Worm (Caenorhabditis elegans): ENCODE measurements around the gene K08F8.15.

The K08F8.15 gene

DNA sequence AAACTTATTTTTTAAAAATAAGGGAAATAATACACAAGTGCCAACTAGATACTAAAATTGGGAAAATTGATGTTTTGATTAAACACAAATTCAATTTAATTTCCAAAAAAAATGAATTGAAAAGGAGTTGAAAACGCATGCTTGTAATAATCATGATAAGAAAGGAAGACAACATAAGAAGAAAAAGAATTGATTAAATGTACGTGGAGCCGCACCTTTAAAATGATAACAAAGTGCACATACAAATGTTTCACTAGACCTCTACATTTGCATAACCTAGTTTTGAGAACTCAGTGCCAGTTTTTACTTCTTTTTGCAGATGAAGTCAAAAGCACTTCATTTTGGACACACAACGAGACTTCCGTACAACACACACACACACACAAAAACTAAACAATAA is 4.9 kb upstream of the K08F8.15 start:
- TF ChIP-seq tbx-37 (GFP tag; conservative IDR thresholded peaks at IDR 0.05) (no peak), hmg-4 (GFP tag; optimal IDR thresholded peaks at IDR 0.05) (no peak), tbx-11 (GFP tag; IDR thresholded peaks at IDR 0.05) (no peak), ceh-36 (tag; optimal IDR thresholded peaks at IDR 0.05) (no peak), hnd-1 (tag; optimal IDR thresholded peaks at IDR 0.05) (no peak), hmbx-1 (tag; optimal IDR thresholded peaks at IDR 0.05) (no peak), tra-4 (tag; optimal IDR thresholded peaks at IDR 0.05) (no peak), sea-1 (GFP tag; conservative IDR thresholded peaks at IDR 0.05) (no peak), ama-1 (optimal IDR thresholded peaks at IDR 0.05) (no peak), ets-7 (tag; optimal IDR thresholded peaks at IDR 0.05) (no peak), flt-1 (GFP tag; IDR thresholded peaks at IDR 0.05) (no peak), ceh-13 (GFP tag; optimal IDR thresholded peaks at IDR 0.05) (no peak), scrt-1 (GFP tag; IDR thresholded peaks at IDR 0.05) (no peak), F13C5.2 (tag; optimal IDR thresholded peaks at IDR 0.05) (no peak), aly-1 (tag; optimal IDR thresholded peaks at IDR 0.05) (no peak), B0310.2 (tag; optimal IDR thresholded peaks at IDR 0.05) (no peak), pes-1 (GFP tag; IDR thresholded peaks at IDR 0.05) (no peak)

DNA sequence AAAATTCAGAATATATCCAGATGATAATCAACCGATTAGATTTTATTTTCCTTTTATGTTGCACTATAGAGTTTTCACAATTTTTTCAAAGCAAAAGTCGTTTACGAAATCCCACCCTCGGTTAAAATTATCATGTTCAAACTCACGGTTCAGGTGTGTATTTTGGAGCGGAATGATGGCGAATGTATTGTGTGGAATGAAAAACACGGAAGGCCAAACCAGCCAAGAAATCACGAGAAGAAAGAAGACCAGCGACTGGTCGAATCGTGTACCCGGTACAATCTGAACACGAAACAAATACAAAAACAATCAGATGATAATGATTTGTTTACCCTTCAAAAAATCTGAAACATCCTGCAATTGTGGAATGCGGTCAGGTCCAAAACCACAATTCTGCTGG is 3.2 kb upstream of the K08F8.15 start:
- TF ChIP-seq aly-1 (tag; optimal IDR thresholded peaks at IDR 0.05) (no peak), hnd-1 (tag; optimal IDR thresholded peaks at IDR 0.05) (no peak), hmg-4 (GFP tag; optimal IDR thresholded peaks at IDR 0.05) (no peak), tra-4 (tag; optimal IDR thresholded peaks at IDR 0.05) (no peak), ceh-36 (tag; optimal IDR thresholded peaks at IDR 0.05) (no peak), hmbx-1 (tag; optimal IDR thresholded peaks at IDR 0.05) (no peak), tbx-37 (GFP tag; conservative IDR thresholded peaks at IDR 0.05) (no peak), ceh-13 (GFP tag; optimal IDR thresholded peaks at IDR 0.05) (no peak), ets-7 (tag; optimal IDR thresholded peaks at IDR 0.05) (no peak), B0310.2 (tag; optimal IDR thresholded peaks at IDR 0.05) (no peak), scrt-1 (GFP tag; IDR thresholded peaks at IDR 0.05) (no peak), pes-1 (GFP tag; IDR thresholded peaks at IDR 0.05) (no peak), flt-1 (GFP tag; IDR thresholded peaks at IDR 0.05) (no peak), tbx-11 (GFP tag; IDR thresholded peaks at IDR 0.05) (no peak), F13C5.2 (tag; optimal IDR thresholded peaks at IDR 0.05) (no peak), sea-1 (GFP tag; conservative IDR thresholded peaks at IDR 0.05) (no peak)

DNA sequence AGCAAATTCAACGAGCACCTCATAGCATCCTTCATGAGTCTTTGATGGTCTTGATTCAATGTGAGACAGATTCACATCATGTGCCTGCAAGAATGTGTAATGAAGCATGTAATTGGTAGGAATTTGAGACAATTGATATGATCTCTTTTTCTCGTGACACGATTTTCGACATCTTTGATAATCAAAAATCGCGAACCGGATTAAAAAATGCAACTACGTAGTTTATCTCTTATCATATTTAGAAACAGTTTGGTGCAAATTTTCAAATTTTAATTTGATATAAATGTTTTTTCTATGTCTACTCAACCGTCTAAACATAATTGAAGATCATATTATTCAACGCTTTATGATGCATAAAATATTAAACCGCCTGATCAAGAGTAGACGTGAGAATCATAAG is 2.3 kb upstream of the K08F8.15 start:
- TF ChIP-seq tbx-37 (GFP tag; conservative IDR thresholded peaks at IDR 0.05) (no peak), tra-4 (tag; optimal IDR thresholded peaks at IDR 0.05) (no peak), sea-1 (GFP tag; conservative IDR thresholded peaks at IDR 0.05) (no peak), hnd-1 (tag; optimal IDR thresholded peaks at IDR 0.05) (no peak), hmg-4 (GFP tag; optimal IDR thresholded peaks at IDR 0.05) (no peak), B0310.2 (tag; optimal IDR thresholded peaks at IDR 0.05) (no peak)

DNA sequence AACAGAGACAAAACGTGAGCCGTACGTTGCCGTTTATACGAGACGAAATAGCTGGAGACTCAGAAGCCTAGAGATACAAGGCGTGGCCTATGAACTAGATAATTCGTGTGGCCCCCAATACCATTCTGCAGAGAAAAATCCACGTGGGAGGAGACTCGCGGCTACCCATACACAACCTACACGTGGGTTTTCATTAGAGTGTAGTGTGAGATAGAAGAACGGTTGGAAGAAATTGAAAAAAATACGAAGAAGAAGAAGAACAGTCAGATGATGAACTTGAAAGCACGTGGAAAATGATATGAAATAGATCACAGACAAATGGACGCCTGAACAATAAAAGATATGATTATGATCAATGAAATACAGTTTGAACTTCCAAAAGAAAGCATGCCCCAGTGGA is 1.5 kb upstream of the K08F8.15 start:
- TF ChIP-seq ceh-36 (tag; optimal IDR thresholded peaks at IDR 0.05) (no peak), ets-7 (tag; optimal IDR thresholded peaks at IDR 0.05) (no peak), flt-1 (GFP tag; IDR thresholded peaks at IDR 0.05) (no peak), pes-1 (GFP tag; IDR thresholded peaks at IDR 0.05) (no peak), tra-4 (tag; optimal IDR thresholded peaks at IDR 0.05) (no peak), hmbx-1 (tag; optimal IDR thresholded peaks at IDR 0.05) (no peak), ceh-13 (GFP tag; optimal IDR thresholded peaks at IDR 0.05) (no peak), hnd-1 (tag; optimal IDR thresholded peaks at IDR 0.05) (no peak), B0310.2 (tag; optimal IDR thresholded peaks at IDR 0.05) (no peak), scrt-1 (GFP tag; IDR thresholded peaks at IDR 0.05) (no peak), F13C5.2 (tag; optimal IDR thresholded peaks at IDR 0.05) (no peak), tbx-11 (GFP tag; IDR thresholded peaks at IDR 0.05) (no peak)

DNA sequence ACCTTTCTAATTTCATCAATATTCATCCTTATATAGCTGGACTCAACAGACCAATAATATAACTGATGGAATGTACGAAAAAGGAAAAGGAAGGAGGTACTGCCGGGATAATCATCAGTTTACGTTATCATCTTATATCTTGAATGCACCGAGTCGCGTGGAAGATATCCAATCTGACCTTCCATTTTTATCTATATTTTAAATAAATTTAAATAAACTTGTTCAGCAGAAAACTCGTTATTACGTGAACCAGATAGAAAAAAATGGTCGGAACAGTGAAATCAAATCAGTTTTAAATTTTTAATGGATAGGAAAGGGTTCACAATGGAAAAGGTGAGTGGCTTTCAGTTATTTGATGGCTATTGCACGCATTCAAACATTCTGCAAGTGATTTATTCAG is 288 bp downstream of the K08F8.15 start, which contains the start of gene pah-1:
Gene pah-1 (minus strand): TSS at position 101 of the 400 bp plus-strand sequence.
- TF ChIP-seq sea-1 (GFP tag; conservative IDR thresholded peaks at IDR 0.05) (no peak), aly-1 (tag; optimal IDR thresholded peaks at IDR 0.05) (no peak), ceh-13 (GFP tag; optimal IDR thresholded peaks at IDR 0.05) (no peak), F13C5.2 (tag; optimal IDR thresholded peaks at IDR 0.05) (no peak), hmbx-1 (tag; optimal IDR thresholded peaks at IDR 0.05) (no peak)

DNA sequence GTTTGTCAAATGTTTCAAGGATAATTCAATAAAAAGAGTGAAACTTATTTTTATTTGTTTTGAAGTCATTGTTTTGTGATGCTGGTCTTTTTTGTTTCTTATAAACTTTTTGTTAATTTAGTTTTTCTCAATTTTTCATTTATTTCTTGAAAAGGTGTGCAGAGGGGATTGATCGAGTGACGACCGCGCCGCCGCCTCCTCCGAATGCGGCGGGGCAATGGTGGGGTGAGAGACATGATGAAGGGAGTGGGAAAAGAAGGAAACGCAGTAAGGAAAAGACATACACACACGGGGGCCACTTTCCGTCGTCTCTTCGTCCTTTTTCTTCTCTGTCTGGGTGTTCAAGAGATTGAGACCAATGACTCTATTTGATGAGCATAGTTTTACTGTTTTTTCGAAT is 2.8 kb downstream of the K08F8.15 start:
- TF ChIP-seq tbx-37 (GFP tag; conservative IDR thresholded peaks at IDR 0.05), result no peak
- no peak for TF ChIP-seq scrt-1 (GFP tag; IDR thresholded peaks at IDR 0.05)
- no peak for TF ChIP-seq flt-1 (GFP tag; IDR thresholded peaks at IDR 0.05)
- no peak for TF ChIP-seq pes-1 (GFP tag; IDR thresholded peaks at IDR 0.05)
- TF ChIP-seq tra-4 (tag; optimal IDR thresholded peaks at IDR 0.05), result no peak
- peak; percentile 69 for TF ChIP-seq hmg-4 (GFP tag; optimal IDR thresholded peaks at IDR 0.05)
- no peak for TF ChIP-seq ceh-36 (tag; optimal IDR thresholded peaks at IDR 0.05)
- TF ChIP-seq tbx-11 (GFP tag; IDR thresholded peaks at IDR 0.05), result no peak
- TF ChIP-seq ama-1 (optimal IDR thresholded peaks at IDR 0.05), result no peak
- TF ChIP-seq ceh-13 (GFP tag; optimal IDR thresholded peaks at IDR 0.05), result no peak
- no peak for TF ChIP-seq B0310.2 (tag; optimal IDR thresholded peaks at IDR 0.05)
- no peak for TF ChIP-seq aly-1 (tag; optimal IDR thresholded peaks at IDR 0.05)
- TF ChIP-seq F13C5.2 (tag; optimal IDR thresholded peaks at IDR 0.05), result peak; percentile 53
- TF ChIP-seq hnd-1 (tag; optimal IDR thresholded peaks at IDR 0.05), result no peak
- no peak for TF ChIP-seq sea-1 (GFP tag; conservative IDR thresholded peaks at IDR 0.05)
- no peak for TF ChIP-seq hmbx-1 (tag; optimal IDR thresholded peaks at IDR 0.05)

DNA sequence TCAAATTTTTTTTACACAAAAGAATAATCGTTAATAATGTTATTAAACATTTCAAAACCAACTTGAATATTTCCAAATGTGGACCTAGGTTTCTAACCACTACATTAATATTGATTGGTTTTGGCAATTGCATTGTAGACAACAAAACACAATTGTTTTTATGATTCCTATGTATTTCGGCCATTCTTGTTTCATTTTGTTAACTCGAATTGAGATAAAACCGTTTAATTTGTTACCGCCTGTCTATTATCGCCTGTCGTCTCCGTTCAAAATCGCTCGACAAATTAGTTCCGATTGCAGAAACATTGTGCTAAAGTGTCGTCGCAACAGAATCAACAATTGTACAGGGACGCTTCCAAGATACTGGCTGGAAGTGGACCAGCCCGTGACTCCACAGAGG is 4.1 kb downstream of the K08F8.15 start, which contains the start of gene let-19:
Gene let-19 (plus strand): TSS at position 301 of the 400 bp plus-strand sequence.
- TF ChIP-seq tbx-11 (GFP tag; IDR thresholded peaks at IDR 0.05), result no peak

DNA sequence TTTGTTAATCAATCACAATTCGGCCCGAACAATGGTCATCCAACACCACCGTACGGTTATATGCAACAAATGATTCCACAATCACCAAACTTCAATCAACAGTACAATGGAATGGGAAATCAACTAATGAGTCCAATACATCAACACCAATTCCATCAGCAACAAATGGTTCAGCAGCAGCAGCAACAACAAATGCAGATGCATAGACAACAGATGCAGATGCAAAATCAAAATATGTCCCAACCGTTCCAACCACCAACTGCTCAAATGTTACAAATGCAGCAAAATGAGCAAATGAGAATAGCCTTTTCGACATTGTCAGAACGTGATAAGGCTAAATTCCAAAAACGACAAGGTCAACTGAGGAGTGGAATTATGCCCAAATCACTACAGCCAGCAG is 9.9 kb downstream of the K08F8.15 start:
- TF ChIP-seq scrt-1 (GFP tag; IDR thresholded peaks at IDR 0.05), result no peak
- TF ChIP-seq pes-1 (GFP tag; IDR thresholded peaks at IDR 0.05), result no peak
- no peak for TF ChIP-seq hmbx-1 (tag; optimal IDR thresholded peaks at IDR 0.05)
- no peak for TF ChIP-seq hmg-4 (GFP tag; optimal IDR thresholded peaks at IDR 0.05)
- TF ChIP-seq ama-1 (optimal IDR thresholded peaks at IDR 0.05), result no peak
- no peak for TF ChIP-seq aly-1 (tag; optimal IDR thresholded peaks at IDR 0.05)
- TF ChIP-seq ceh-13 (GFP tag; optimal IDR thresholded peaks at IDR 0.05), result no peak
- TF ChIP-seq flt-1 (GFP tag; IDR thresholded peaks at IDR 0.05), result no peak
- TF ChIP-seq tbx-37 (GFP tag; conservative IDR thresholded peaks at IDR 0.05), result no peak
- no peak for TF ChIP-seq hnd-1 (tag; optimal IDR thresholded peaks at IDR 0.05)
- TF ChIP-seq F13C5.2 (tag; optimal IDR thresholded peaks at IDR 0.05), result no peak
- no peak for TF ChIP-seq tra-4 (tag; optimal IDR thresholded peaks at IDR 0.05)
- no peak for TF ChIP-seq ets-7 (tag; optimal IDR thresholded peaks at IDR 0.05)

Data from whole organism, early embryonic.